Worm (Caenorhabditis elegans): Measurements from ENCODE around the gene cht-4.

- no peak for TF ChIP-seq dao-5 (tag; optimal IDR thresholded peaks at IDR 0.05)
- no peak for TF ChIP-seq him-1 (tag; optimal IDR thresholded peaks at IDR 0.05)
- TF ChIP-seq W03F9.2 (tag; optimal IDR thresholded peaks at IDR 0.05) = no peak
Measured at ce11 chrIII:1682262-1682661, 25.0 kb upstream of the cht-4 start.

Measured in whole organism, L4/young adult.